Worm (Caenorhabditis elegans): ENCODE measurements around the gene F44E2.3.

ce11 chrIII:8848372-8848771 is 19.3 kb upstream of the F44E2.3 start, which contains the start of gene F44E2.7:
- TF ChIP-seq fos-1 (tag; optimal IDR thresholded peaks at IDR 0.05) (no peak), alr-1 (tag; optimal IDR thresholded peaks at IDR 0.05) (no peak), skn-1 (tag; optimal IDR thresholded peaks at IDR 0.05) (no peak), F13H6.1 (tag; optimal IDR thresholded peaks at IDR 0.05) (no peak), dmd-4 (tag; optimal IDR thresholded peaks at IDR 0.05) (no peak), ama-1 (optimal IDR thresholded peaks at IDR 0.05) (no peak), lsy-2 (tag; optimal IDR thresholded peaks at IDR 0.05) (no peak)

Data from whole organism, L2 larva.